Worm (Caenorhabditis elegans): ENCODE results near the gene F32G8.2.

DNA sequence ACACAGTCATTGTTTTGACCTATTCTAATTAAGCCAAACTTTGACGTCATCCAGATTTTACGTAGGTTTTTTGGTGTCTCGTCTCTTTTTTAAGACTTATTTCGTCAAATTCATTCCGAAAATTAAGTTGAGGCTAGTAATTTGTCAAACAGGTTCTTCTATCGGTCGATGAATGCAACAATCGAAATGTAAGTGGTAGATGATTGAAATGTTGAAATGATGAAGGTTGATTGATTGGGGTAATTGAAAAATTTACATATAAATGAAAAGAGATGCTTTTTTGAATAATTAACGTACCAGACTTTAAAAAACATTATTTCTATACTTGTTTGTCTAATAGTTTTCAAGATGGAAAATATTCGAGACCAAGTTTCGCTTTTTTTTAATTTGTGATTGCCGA is 6.5 kb downstream of the F32G8.2 start:
- TF ChIP-seq dao-5 (tag; optimal IDR thresholded peaks at IDR 0.05) (no peak), W03F9.2 (tag; optimal IDR thresholded peaks at IDR 0.05) (no peak), him-1 (tag; optimal IDR thresholded peaks at IDR 0.05) (no peak)

Measured in whole organism, L4/young adult.